Fruit fly (Drosophila melanogaster) whole organism, pupa: Measurements from ENCODE around the gene CG10254.

Source experiments
- CG10348 ChIP-seq: fragments of 200-800 bp; sonication (Bioruptor generic); IDR thresholded peaks from 2 replicates; pipeline ENCODE4 v1.3.6; 2022; ENCODE audit warnings: missing biosample characterization, missing genetic modification characterization
- CG12605 ChIP-seq: fragments of 200-800 bp; sonication (Bioruptor generic); IDR thresholded peaks from 2 replicates; pipeline ENCODE4 v1.3.6; 2022; ENCODE audit warnings: missing biosample characterization, missing genetic modification characterization
- CG13204 ChIP-seq: fragments of 200-800 bp; sonication (Bioruptor generic); optimal IDR thresholded peaks from 2 replicates; lab custom pipeline; 2018; ENCODE audit warnings: missing biosample characterization, mild to moderate bottlenecking, missing genetic modification characterization, moderate library complexity
- CG15710 ChIP-seq: fragments of 200-800 bp; sonication (Bioruptor generic); optimal IDR thresholded peaks from 2 replicates; lab custom pipeline; 2018; ENCODE audit warnings: missing biosample characterization, mild to moderate bottlenecking, missing genetic modification characterization, moderate library complexity
- CG8159 ChIP-seq: fragments of 200-800 bp; sonication (Bioruptor generic); optimal IDR thresholded peaks from 3 replicates; lab custom pipeline; 2018; ENCODE audit warnings: missing biosample characterization, mild to moderate bottlenecking, missing genetic modification characterization, moderate library complexity
- EcR ChIP-seq: fragments of 200-800 bp; sonication (Bioruptor generic); optimal IDR thresholded peaks from 3 replicates; lab custom pipeline; 2019; ENCODE audit warnings: missing biosample characterization, missing genetic modification characterization, mild to moderate bottlenecking, moderate library complexity, missing genetic modification reagents
- Pif1B ChIP-seq: fragments of 200-800 bp; sonication (Bioruptor generic); optimal IDR thresholded peaks from 3 replicates; lab custom pipeline; 2016; ENCODE audit warnings: missing biosample characterization, missing genetic modification characterization

- TF ChIP-seq Pif1B (GFP tag; lab: Kevin White, UChicago) (no peak), CG8159 (tag; lab: Kevin White, UChicago) (no peak), CG12605 (GFP tag; lab: Robert Waterston, UW) (no peak), CG13204 (no peak), CG10348 (no peak), EcR (GFP tag; lab: Kevin White, UChicago) (no peak), CG15710 (tag; lab: Kevin White, UChicago) (no peak)
Observed at dm6 chr3R:23725711-23726349, 31.0 kb upstream of the CG10254 start.
